Worm (Caenorhabditis elegans): ENCODE measurements around the gene srh-109.
"Not testable (repeated sequence)": the region's sequence is repeated elsewhere in the genome, so short reads cannot be mapped to it uniquely, and the experiment has no call there.

DNA sequence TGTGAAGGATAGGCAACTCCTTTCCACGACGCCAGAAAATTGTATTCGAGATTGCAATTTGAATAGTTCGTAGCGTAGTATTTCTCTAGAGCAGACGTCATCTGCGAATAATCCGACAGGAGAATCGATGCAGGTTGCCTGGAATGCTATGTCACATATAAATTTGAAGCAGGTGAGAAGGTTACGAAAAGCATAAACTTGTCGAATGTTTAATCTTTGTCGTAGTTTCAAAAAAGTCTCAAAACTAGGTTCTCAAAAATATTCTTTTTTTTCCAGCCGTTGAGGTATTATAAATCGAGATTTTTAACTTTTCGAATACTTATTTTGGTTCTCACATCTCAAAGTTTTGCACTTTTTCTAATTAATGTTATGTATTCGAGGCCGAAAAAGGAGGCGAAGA is 34.8 kb upstream of the srh-109 start, which contains the start of gene srh-116:
- not testable (repeated sequence) for TF ChIP-seq dpl-1 (GFP tag; optimal IDR thresholded peaks at IDR 0.05); lin-13 (GFP tag; optimal IDR thresholded peaks at IDR 0.05); snpc-4 (tag; optimal IDR thresholded peaks at IDR 0.05); elt-3 (tag; optimal IDR thresholded peaks at IDR 0.05); ama-1 (optimal IDR thresholded peaks at IDR 0.05); sox-4 (tag; optimal IDR thresholded peaks at IDR 0.05); pqm-1 (tag; optimal IDR thresholded peaks at IDR 0.05); blmp-1 (tag; optimal IDR thresholded peaks at IDR 0.05); lin-39 (tag; optimal IDR thresholded peaks at IDR 0.05)
